Worm (Caenorhabditis elegans): ENCODE data around the gene lsm-8.
"Not testable (repeated sequence)": the region's sequence is repeated elsewhere in the genome, so short reads cannot be mapped to it uniquely, and the experiment has no call there.

Gene lsm-8

DNA sequence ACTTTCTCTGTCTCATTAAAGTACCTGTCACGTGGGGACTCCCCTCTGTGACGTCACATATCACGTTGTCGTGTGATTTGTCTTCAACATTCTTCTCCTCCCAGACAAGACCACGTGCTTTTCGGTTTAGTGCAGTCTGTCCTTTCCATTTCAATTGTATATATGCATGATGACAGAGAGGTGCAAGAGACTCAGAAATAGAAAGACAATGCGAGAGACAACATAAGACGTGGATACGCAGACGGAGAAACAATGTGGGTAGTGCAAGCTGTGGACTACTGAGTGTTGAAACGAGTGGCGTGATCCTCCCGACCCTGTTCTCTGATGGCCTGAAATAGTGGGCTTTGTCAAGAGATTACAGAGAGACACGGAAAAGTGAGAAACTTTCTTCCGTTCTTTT lies 10.4 kb downstream of the lsm-8 start (continued):
- peak; percentile 38 for TF ChIP-seq pros-1 (tag; optimal IDR thresholded peaks at IDR 0.05)
- no peak for TF ChIP-seq elt-4 (tag; optimal IDR thresholded peaks at IDR 0.05)
- no peak for TF ChIP-seq pha-2 (tag; optimal IDR thresholded peaks at IDR 0.05)
- peak; percentile 82 for TF ChIP-seq nfya-1 (tag; optimal IDR thresholded peaks at IDR 0.05)
- TF ChIP-seq rnt-1 (tag; optimal IDR thresholded peaks at IDR 0.05) = peak; percentile 66
- no peak for TF ChIP-seq pax-1 (tag; optimal IDR thresholded peaks at IDR 0.05)
- no peak for TF ChIP-seq odd-2 (tag; optimal IDR thresholded peaks at IDR 0.05)
- TF ChIP-seq T23F11.4 (GFP tag; optimal IDR thresholded peaks at IDR 0.05) = no peak

DNA sequence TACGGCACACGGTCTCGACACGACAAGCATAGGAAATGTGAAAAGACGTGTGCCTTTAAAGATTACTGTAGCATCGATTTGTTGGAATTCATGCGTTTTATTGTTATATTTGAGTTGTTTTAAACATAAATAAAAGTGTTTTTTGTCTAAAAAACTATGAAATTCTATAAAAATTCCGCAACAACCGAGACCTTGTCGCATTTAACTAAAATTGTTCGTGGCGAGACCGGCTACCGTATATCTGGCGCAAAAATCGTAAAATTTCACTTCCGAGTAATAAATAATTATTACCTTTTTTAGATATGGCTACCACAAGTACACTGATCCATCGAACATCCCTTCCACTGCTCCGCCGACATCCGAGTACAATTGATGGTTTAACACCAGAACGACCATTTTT lies 11.0 kb downstream of the lsm-8 start, which contains the start of gene ipla-6:
Gene ipla-6 (plus strand): TSS at position 301 of the 400 bp plus-strand sequence.
- TF ChIP-seq ceh-31 (tag; optimal IDR thresholded peaks at IDR 0.05) (no peak), ceh-2 (tag; optimal IDR thresholded peaks at IDR 0.05) (no peak), ceh-9 (tag; optimal IDR thresholded peaks at IDR 0.05) (no peak), hlh-6 (tag; optimal IDR thresholded peaks at IDR 0.05) (no peak), ama-1 (optimal IDR thresholded peaks at IDR 0.05) (no peak), ceh-14 (tag; optimal IDR thresholded peaks at IDR 0.05) (no peak), K09A11.1 (tag; optimal IDR thresholded peaks at IDR 0.05; ENCODE audit: insufficient read depth) (no peak), C08G9.2 (tag; optimal IDR thresholded peaks at IDR 0.05) (no peak), hlh-13 (GFP tag; optimal IDR thresholded peaks at IDR 0.05) (no peak), unc-42 (tag; optimal IDR thresholded peaks at IDR 0.05) (no peak), nhr-11 (tag; optimal IDR thresholded peaks at IDR 0.05) (no peak), ceh-48 (tag; optimal IDR thresholded peaks at IDR 0.05) (no peak), pros-1 (tag; optimal IDR thresholded peaks at IDR 0.05) (no peak)

- no peak for TF ChIP-seq nhr-232 (tag; optimal IDR thresholded peaks at IDR 0.05)
- TF ChIP-seq ets-4 (tag; optimal IDR thresholded peaks at IDR 0.05) = no peak
- no peak for TF ChIP-seq npax-4 (tag; optimal IDR thresholded peaks at IDR 0.05)
- TF ChIP-seq madf-2 (tag; optimal IDR thresholded peaks at IDR 0.05) = no peak
- TF ChIP-seq tbx-2 (tag; optimal IDR thresholded peaks at IDR 0.05) = no peak
- TF ChIP-seq unc-42 (tag; optimal IDR thresholded peaks at IDR 0.05) = no peak
- no peak for TF ChIP-seq nhr-11 (tag; optimal IDR thresholded peaks at IDR 0.05)
- TF ChIP-seq sox-2 (GFP tag; IDR thresholded peaks at IDR 0.05) = no peak
- no peak for TF ChIP-seq ceh-14 (tag; optimal IDR thresholded peaks at IDR 0.05)
- TF ChIP-seq hlh-8 (tag; optimal IDR thresholded peaks at IDR 0.05) = no peak
- no peak for TF ChIP-seq lin-11 (tag; optimal IDR thresholded peaks at IDR 0.05)
- no peak for TF ChIP-seq elt-2 (tag; optimal IDR thresholded peaks at IDR 0.05)
- no peak for TF ChIP-seq lim-6 (tag; optimal IDR thresholded peaks at IDR 0.05)
- no peak for TF ChIP-seq C08G9.2 (tag; optimal IDR thresholded peaks at IDR 0.05)
- no peak for TF ChIP-seq nfya-1 (tag; optimal IDR thresholded peaks at IDR 0.05)
- no peak for TF ChIP-seq K09A11.1 (tag; optimal IDR thresholded peaks at IDR 0.05; ENCODE audit: insufficient read depth)
These were observed 16.1 kb downstream of the lsm-8 start, which contains the start of gene Y73B6BL.288 for ce11 chrIV:6342431-6342830. TSS of gene Y73B6BL.288 (minus strand) at chrIV:6342531.

- TF ChIP-seq ceh-2 (tag; optimal IDR thresholded peaks at IDR 0.05) = no peak
- no peak for TF ChIP-seq unc-86 (tag; optimal IDR thresholded peaks at IDR 0.05)
- TF ChIP-seq hlh-6 (tag; optimal IDR thresholded peaks at IDR 0.05) = no peak
- TF ChIP-seq lim-6 (tag; optimal IDR thresholded peaks at IDR 0.05) = no peak
These were observed 16.6 kb downstream of the lsm-8 start, which contains the start of gene Y73B6BL.14 for ce11 chrIV:6342876-6343275. TSS of gene Y73B6BL.14 (minus strand) at chrIV:6342976.

DNA sequence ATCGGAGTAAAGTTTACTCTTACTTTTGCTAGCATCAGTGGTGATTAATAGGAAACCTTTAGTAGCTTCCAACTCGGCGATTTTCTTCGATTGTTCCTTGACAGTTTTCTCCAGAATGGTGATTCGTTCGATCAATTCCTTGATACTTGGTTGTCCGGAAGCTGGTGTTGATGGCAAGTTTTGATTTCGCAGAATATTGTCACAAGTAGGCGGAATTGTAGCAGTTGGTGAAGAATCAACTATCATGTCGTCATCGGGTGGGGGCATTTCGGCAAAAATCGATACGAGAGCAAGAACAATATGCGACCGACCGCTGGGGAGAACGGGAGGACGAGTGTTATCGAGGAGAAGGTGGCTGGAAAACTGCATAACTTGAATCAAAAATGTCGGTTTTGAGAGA lies 20.9 kb downstream of the lsm-8 start, which contains the start of gene Y73B6BL.289:
Gene Y73B6BL.289 (plus strand): TSS at position 301 of the 400 bp plus-strand sequence.
- not testable (repeated sequence) for TF ChIP-seq C08G9.2, ceh-48, tbx-7 (tag; optimal IDR thresholded peaks at IDR 0.05)

DNA sequence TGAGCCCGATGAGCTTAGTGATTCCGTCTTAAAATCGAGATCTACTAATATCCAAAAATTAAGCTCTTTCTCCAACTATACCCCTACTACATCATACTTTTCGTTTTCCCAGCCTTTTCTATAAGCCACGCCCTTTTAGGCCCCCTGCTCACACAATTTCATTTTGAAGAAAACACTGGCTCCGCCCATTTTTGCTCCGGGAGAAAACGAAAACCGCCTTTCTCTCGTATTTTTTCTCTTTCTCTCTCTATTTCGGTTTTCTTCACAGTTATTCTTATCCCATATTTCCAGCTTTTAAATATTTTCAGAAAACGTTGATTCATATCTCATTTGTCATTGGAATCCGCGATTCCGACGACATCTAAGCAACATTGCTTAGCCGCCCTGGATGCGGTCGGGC lies 35.3 kb downstream of the lsm-8 start, which contains the start of gene Y73B6BL.47:
Gene Y73B6BL.47 (plus strand): TSS at position 301 of the 400 bp plus-strand sequence.
- TF ChIP-seq hlh-8 (tag; optimal IDR thresholded peaks at IDR 0.05) (no peak), unc-42 (tag; optimal IDR thresholded peaks at IDR 0.05) (peak; percentile 13)
